Worm (Caenorhabditis elegans): ENCODE results near the gene daao-1.
A peak's percentile ranks its signal among the peaks of the same experiment; 100 is the strongest.

daao-1 gene

DNA sequence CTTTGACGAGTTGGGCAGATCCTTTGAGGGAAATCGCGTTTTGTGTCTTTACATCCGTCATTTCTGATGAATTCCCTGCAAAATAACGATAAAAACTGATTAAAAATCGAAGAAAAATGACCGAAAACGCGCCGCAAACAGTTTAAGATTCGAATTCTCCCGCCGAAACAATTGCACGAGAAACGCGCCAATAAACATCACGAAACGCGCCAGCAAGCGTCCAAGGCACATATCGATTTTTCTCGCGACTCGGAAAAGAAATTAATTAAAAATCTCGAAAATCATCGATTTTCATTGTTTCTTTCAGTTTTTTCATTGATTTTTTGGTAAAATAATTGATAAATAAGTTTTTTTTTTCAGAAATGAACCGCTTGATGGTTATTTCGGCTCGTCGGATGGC, 27.0 kb downstream of the daao-1 start, which contains the start of the genes mdf-2 and nduv-3 (continued):
- TF ChIP-seq spr-1 (tag; optimal IDR thresholded peaks at IDR 0.05) = peak; percentile 40
- TF ChIP-seq rbr-2 (tag; optimal IDR thresholded peaks at IDR 0.05) = peak; percentile 64
- 0 out of 2 replicates have a peak, but pooled peaks have one; percentile 46 for TF ChIP-seq nhr-42 (GFP tag; IDR thresholded peaks at IDR 0.05)
- TF ChIP-seq nhr-102 (tag; optimal IDR thresholded peaks at IDR 0.05) = peak; percentile 42
- no peak for TF ChIP-seq lin-1 (GFP tag; IDR thresholded peaks at IDR 0.05)
- no peak for TF ChIP-seq zip-11 (GFP tag; IDR thresholded peaks at IDR 0.05)
- TF ChIP-seq dmd-8 (GFP tag; IDR thresholded peaks at IDR 0.05) = no peak
- TF ChIP-seq mep-1 (tag; optimal IDR thresholded peaks at IDR 0.05) = peak; percentile 74
- TF ChIP-seq lim-7 (GFP tag; IDR thresholded peaks at IDR 0.05) = no peak
- TF ChIP-seq unc-39 (tag; optimal IDR thresholded peaks at IDR 0.05) = no peak
- TF ChIP-seq ama-1 (optimal IDR thresholded peaks at IDR 0.05) = no peak
- no peak for TF ChIP-seq aly-2 (tag; optimal IDR thresholded peaks at IDR 0.05)

DNA sequence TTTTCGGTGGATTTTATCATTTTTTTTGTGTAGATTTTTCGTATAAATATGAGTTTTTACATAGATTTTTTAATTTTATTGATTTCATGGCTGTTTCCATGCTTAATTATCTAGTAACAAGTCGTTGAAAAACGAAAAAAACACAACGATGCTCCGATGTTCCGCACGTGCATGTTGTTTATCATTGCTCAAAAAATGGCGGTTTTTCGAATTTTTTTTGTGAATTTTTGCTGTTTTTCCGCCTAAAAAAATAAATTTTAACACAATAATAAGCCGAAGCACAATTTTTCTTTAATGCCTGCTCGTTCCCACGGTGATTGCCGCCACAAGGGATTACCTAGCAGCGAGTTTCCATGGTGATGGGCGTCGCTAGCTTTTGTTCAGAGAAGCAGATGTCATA, 28.1 kb downstream of the daao-1 start:
- no peak for TF ChIP-seq nhr-111 (GFP tag; optimal IDR thresholded peaks at IDR 0.05)
- TF ChIP-seq attf-4 (tag; optimal IDR thresholded peaks at IDR 0.05) = no peak
- no peak for TF ChIP-seq unc-39 (tag; optimal IDR thresholded peaks at IDR 0.05)
- TF ChIP-seq Y48G9A.11 (GFP tag; IDR thresholded peaks at IDR 0.05) = peak; percentile 90
- TF ChIP-seq daf-16 (GFP tag; optimal IDR thresholded peaks at IDR 0.05) = no peak
- TF ChIP-seq daf-16 (tag; optimal IDR thresholded peaks at IDR 0.05) = no peak
- no peak for TF ChIP-seq jun-1 (tag; optimal IDR thresholded peaks at IDR 0.05)
- no peak for TF ChIP-seq ceh-44 (GFP tag; IDR thresholded peaks at IDR 0.05)
- TF ChIP-seq daf-12 (tag; optimal IDR thresholded peaks at IDR 0.05) = no peak
- no peak for TF ChIP-seq dmd-6 (GFP tag; IDR thresholded peaks at IDR 0.05)
- no peak for TF ChIP-seq sdz-12 (GFP tag; optimal IDR thresholded peaks at IDR 0.05)
- TF ChIP-seq nhr-11 (tag; optimal IDR thresholded peaks at IDR 0.05) = no peak
- no peak for TF ChIP-seq ceh-20 (GFP tag; IDR thresholded peaks at IDR 0.05)
- TF ChIP-seq lin-38 (GFP tag; IDR thresholded peaks at IDR 0.05) = peak; percentile 40
- peak; percentile 2 for TF ChIP-seq mes-2 (tag; optimal IDR thresholded peaks at IDR 0.05; ENCODE audit: poor library complexity, severe bottlenecking)
- no peak for TF ChIP-seq rbr-2 (tag; optimal IDR thresholded peaks at IDR 0.05)
- peak; percentile 23 for TF ChIP-seq ama-1 (optimal IDR thresholded peaks at IDR 0.05)
- no peak for TF ChIP-seq arid-1 (GFP tag; conservative IDR thresholded peaks at IDR 0.05)
- TF ChIP-seq F44E2.7 (GFP tag; IDR thresholded peaks at IDR 0.05) = no peak
- no peak for TF ChIP-seq lim-7 (GFP tag; IDR thresholded peaks at IDR 0.05)
- peak; percentile 77 for TF ChIP-seq aha-1 (tag)
- TF ChIP-seq nhr-28 (tag; optimal IDR thresholded peaks at IDR 0.05) = no peak
- no peak for TF ChIP-seq tag-97 (GFP tag; IDR thresholded peaks at IDR 0.05)
- TF ChIP-seq D1046.2 (GFP tag; IDR thresholded peaks at IDR 0.05) = no peak
- no peak for TF ChIP-seq madf-9 (GFP tag; conservative IDR thresholded peaks at IDR 0.05)
- no peak for TF ChIP-seq dmd-9 (GFP tag; IDR thresholded peaks at IDR 0.05)
- no peak for TF ChIP-seq lin-15B (tag; optimal IDR thresholded peaks at IDR 0.05)
- TF ChIP-seq mxl-3 (GFP tag; optimal IDR thresholded peaks at IDR 0.05) = no peak
- no peak for TF ChIP-seq spr-3 (GFP tag; optimal IDR thresholded peaks at IDR 0.05)
- no peak for TF ChIP-seq lin-1 (GFP tag; IDR thresholded peaks at IDR 0.05)
- TF ChIP-seq ceh-82 (tag; optimal IDR thresholded peaks at IDR 0.05) = no peak
- no peak for TF ChIP-seq nhr-25 (tag; optimal IDR thresholded peaks at IDR 0.05; ENCODE audit: borderline replicate concordance, insufficient read depth)
- TF ChIP-seq zfp-2 (tag; optimal IDR thresholded peaks at IDR 0.05) = no peak
- TF ChIP-seq nhr-77 (tag; optimal IDR thresholded peaks at IDR 0.05) = no peak
- no peak for TF ChIP-seq F10B5.3 (tag; optimal IDR thresholded peaks at IDR 0.05)
- no peak for TF ChIP-seq nhr-48 (tag; optimal IDR thresholded peaks at IDR 0.05)
- peak; percentile 8 for TF ChIP-seq dpl-1 (GFP tag; optimal IDR thresholded peaks at IDR 0.05)
- TF ChIP-seq gei-8 (GFP tag; optimal IDR thresholded peaks at IDR 0.05) = no peak
- no peak for TF ChIP-seq mdt-29 (GFP tag; IDR thresholded peaks at IDR 0.05)
- no peak for TF ChIP-seq snpc-1.2 (GFP tag; IDR thresholded peaks at IDR 0.05)
- no peak for TF ChIP-seq lin-29 (GFP tag; IDR thresholded peaks at IDR 0.05)
- TF ChIP-seq ztf-11 (tag; optimal IDR thresholded peaks at IDR 0.05) = no peak
- TF ChIP-seq egl-27 (tag; optimal IDR thresholded peaks at IDR 0.05) = no peak
